Worm (Caenorhabditis elegans): ENCODE results near the gene F53A3.1.

Gene F53A3.1

DNA sequence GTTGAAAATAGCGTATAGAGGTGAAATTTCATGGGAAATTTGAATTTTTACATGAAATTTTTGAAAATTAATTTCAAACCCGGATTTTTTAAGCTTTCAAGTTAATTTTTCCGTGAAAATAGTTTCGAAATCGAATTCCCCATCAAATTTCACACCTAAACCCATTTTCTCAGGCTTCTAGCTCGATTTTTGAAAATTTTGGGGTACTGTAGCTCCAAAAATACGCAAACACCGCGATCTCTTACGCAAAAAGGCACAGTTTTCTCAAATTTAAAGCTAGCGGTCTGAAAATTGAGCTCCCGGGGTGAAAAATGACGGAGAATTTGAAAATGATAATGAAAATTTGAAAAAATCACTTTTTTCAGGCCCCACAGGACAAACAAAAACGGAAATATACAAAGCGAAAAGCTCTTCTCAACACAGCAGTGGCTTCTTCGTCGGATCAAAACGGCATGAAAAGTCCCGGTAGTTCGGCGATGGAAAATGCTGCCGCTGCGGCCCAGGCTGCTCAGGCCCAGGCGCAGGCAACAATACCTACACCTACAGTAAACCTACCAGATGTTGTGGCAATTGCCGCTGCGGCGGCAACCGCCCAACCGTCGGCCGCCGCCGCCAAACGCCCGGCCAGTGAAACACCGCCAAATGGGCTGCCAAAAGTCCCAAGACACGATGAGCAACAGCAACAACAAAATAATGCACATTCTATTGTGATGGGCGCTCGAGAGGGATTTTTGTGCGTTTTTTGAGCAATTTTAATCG, 14.5 kb downstream of the F53A3.1 start:
- TF ChIP-seq nhr-11 (tag; optimal IDR thresholded peaks at IDR 0.05) = no peak
- TF ChIP-seq lsy-2 (tag; optimal IDR thresholded peaks at IDR 0.05) = peak in 1 of 2 experiments; percentile 55
- peak; percentile 20 for TF ChIP-seq nhr-85 (tag)
- peak; percentile 52 for TF ChIP-seq lin-13 (GFP tag; optimal IDR thresholded peaks at IDR 0.05)

DNA sequence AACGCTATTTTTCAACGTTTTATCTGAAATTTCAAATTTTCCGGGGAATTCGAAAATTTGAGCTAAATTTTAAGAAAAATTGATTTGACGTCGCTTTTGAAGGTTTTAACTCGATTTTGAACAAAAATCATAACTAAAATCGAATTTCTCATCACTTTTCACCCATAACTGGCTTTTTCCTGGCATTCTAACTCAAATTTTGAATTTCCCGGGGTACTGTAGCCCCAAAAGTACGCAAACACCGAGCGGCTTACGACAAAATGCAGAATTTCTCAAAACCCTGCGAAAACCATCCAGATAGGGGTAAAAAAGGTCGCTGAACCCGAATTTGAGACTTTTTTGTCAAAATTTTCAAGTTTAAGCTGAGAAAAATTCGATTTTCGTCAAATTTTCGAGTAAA, 16.2 kb downstream of the F53A3.1 start:
- TF ChIP-seq lin-35 (GFP tag; optimal IDR thresholded peaks at IDR 0.05) (no peak), nhr-12 (tag; optimal IDR thresholded peaks at IDR 0.05) (no peak), pax-3 (tag; optimal IDR thresholded peaks at IDR 0.05) (no peak), lsy-2 (tag; optimal IDR thresholded peaks at IDR 0.05) (peak in 1 of 2 experiments; percentile 55), dpl-1 (GFP tag; optimal IDR thresholded peaks at IDR 0.05) (no peak), lin-13 (GFP tag; optimal IDR thresholded peaks at IDR 0.05) (peak; percentile 48)

DNA sequence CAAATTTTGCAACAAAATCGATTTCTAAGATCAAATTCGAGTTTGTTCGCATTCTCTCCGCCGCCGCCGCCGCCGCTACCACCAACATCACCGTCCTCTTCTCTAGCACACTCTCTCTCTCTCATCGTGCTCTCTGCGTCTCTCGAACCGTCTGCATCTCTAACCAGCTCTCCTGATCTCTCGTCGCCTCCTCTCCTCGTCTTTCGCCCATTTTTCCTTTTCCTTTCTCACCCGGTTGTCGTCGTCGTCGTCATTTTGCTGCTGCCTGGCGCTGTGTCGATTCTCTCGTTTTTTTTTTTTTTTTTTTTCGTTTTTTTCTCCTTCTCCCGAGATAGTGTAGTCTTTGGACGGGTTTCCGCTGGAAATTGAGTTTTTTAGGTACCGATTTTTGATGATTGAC, 17.0 kb downstream of the F53A3.1 start:
- peak; percentile 96 for TF ChIP-seq blmp-1 (tag; optimal IDR thresholded peaks at IDR 0.05)
- no peak for TF ChIP-seq lin-15B (tag; optimal IDR thresholded peaks at IDR 0.05)
- TF ChIP-seq nhr-20 (tag; optimal IDR thresholded peaks at IDR 0.05) = peak; percentile 99
- no peak for TF ChIP-seq nhr-84 (tag; optimal IDR thresholded peaks at IDR 0.05)
- peak; percentile 87 for TF ChIP-seq hpl-2 (GFP tag; optimal IDR thresholded peaks at IDR 0.05)
- peak; percentile 83 for TF ChIP-seq nhr-11 (tag; optimal IDR thresholded peaks at IDR 0.05)
- TF ChIP-seq unc-62 (GFP tag; optimal IDR thresholded peaks at IDR 0.05) = peak; percentile 65
- peak; percentile 92 for TF ChIP-seq xbp-1 (tag; optimal IDR thresholded peaks at IDR 0.05)
- TF ChIP-seq snu-23 (GFP tag; optimal IDR thresholded peaks at IDR 0.05) = peak; percentile 92
- peak; percentile 83 to 90 for TF ChIP-seq lsy-2 (tag; optimal IDR thresholded peaks at IDR 0.05)
- no peak for TF ChIP-seq aly-2 (tag; optimal IDR thresholded peaks at IDR 0.05)
- TF ChIP-seq tbx-2 (tag; optimal IDR thresholded peaks at IDR 0.05) = peak; percentile 98
- peak; percentile 67 for TF ChIP-seq lin-39 (tag; optimal IDR thresholded peaks at IDR 0.05)
- TF ChIP-seq hlh-17 (GFP tag; optimal IDR thresholded peaks at IDR 0.05; ENCODE audit: borderline replicate concordance) = no peak
- peak; percentile 73 for TF ChIP-seq snpc-4 (tag; optimal IDR thresholded peaks at IDR 0.05)
- no peak for TF ChIP-seq pag-3 (tag; optimal IDR thresholded peaks at IDR 0.05; ENCODE audit: borderline replicate concordance, insufficient read depth)
- no peak for TF ChIP-seq unc-30 (tag; optimal IDR thresholded peaks at IDR 0.05)
- TF ChIP-seq unc-98 (GFP tag; IDR thresholded peaks at IDR 0.05) = peak; percentile 54; the same call in 1 of the 2 replicates
- peak; percentile 80 for TF ChIP-seq ztf-4 (tag; optimal IDR thresholded peaks at IDR 0.05)
- TF ChIP-seq sup-37 (GFP tag; optimal IDR thresholded peaks at IDR 0.05) = peak; percentile 50
- TF ChIP-seq fkh-4 (tag; optimal IDR thresholded peaks at IDR 0.05; ENCODE audit: borderline replicate concordance) = peak; percentile 50
- peak; percentile 88 for TF ChIP-seq lin-13 (GFP tag; optimal IDR thresholded peaks at IDR 0.05)
- TF ChIP-seq nhr-77 (tag; optimal IDR thresholded peaks at IDR 0.05) = peak; percentile 69
- TF ChIP-seq efl-1 (optimal IDR thresholded peaks at IDR 0.05) = peak; percentile 85 to 95
- TF ChIP-seq efl-1 (GFP tag; optimal IDR thresholded peaks at IDR 0.05 in 1 of 2) = peak; percentile 55 to 97
- peak; percentile 86 for TF ChIP-seq mef-2 (tag; optimal IDR thresholded peaks at IDR 0.05)
- TF ChIP-seq alr-1 (tag; optimal IDR thresholded peaks at IDR 0.05; ENCODE audit: borderline replicate concordance) = no peak
- peak; percentile 82 for TF ChIP-seq unc-130 (tag; optimal IDR thresholded peaks at IDR 0.05)
- peak; percentile 96 for TF ChIP-seq nhr-90 (tag; optimal IDR thresholded peaks at IDR 0.05; ENCODE audit: poor library complexity)
- TF ChIP-seq F16B12.6 (tag; optimal IDR thresholded peaks at IDR 0.05) = peak; percentile 34
- no peak for TF ChIP-seq vab-15 (tag; optimal IDR thresholded peaks at IDR 0.05)
- no peak for TF ChIP-seq ceh-90 (tag; optimal IDR thresholded peaks at IDR 0.05)
- TF ChIP-seq jun-1 (tag; optimal IDR thresholded peaks at IDR 0.05) = peak; percentile 97
- TF ChIP-seq tlp-1 (tag; optimal IDR thresholded peaks at IDR 0.05) = no peak
- TF ChIP-seq dsc-1 (tag; optimal IDR thresholded peaks at IDR 0.05) = peak; percentile 83
- TF ChIP-seq swsn-7 (tag; optimal IDR thresholded peaks at IDR 0.05) = peak; percentile 96
- TF ChIP-seq nhr-12 (tag; optimal IDR thresholded peaks at IDR 0.05) = peak; percentile 26
- peak; percentile 90 to 97 for TF ChIP-seq egl-27 (tag; optimal IDR thresholded peaks at IDR 0.05)
- TF ChIP-seq Y116A8C.19 (tag; optimal IDR thresholded peaks at IDR 0.05; ENCODE audit: borderline replicate concordance) = no peak
- peak; percentile 91 for TF ChIP-seq fos-1 (tag; optimal IDR thresholded peaks at IDR 0.05)
- peak; percentile 95 for TF ChIP-seq grh-1 (GFP tag; IDR thresholded peaks at IDR 0.05)
- peak; percentile 49 for TF ChIP-seq nhr-76 (tag; optimal IDR thresholded peaks at IDR 0.05)
- TF ChIP-seq sox-4 (tag; optimal IDR thresholded peaks at IDR 0.05) = peak; percentile 82
